In genomic region chr2L:5724521-5725023, dm6 we compare ENCODE assay signal across 6 fruit fly cellular contexts.
A peak's percentile ranks its signal among the peaks of the same experiment; 100 is the strongest.
TF ChIP-seq lines count a peak whose summit lies in the region.

Gene CG11030, plus strand, starts transcription at chr2L:5724656.

- peak; percentile 13 to 30 for TF ChIP-seq CTCF in S2 (optimal IDR thresholded peaks at IDR 0.05; lab: Kevin White, UChicago)
- no peak for TF ChIP-seq CTCF in whole organism, embryonic (GFP tag; optimal IDR thresholded peaks at IDR 0.05; lab: Kevin White, UChicago)

TF ChIP-seq in whole organism, adult, 20 proteins besides CTCF, POLR2A, EP300 and RAD21:
- peak; percentile 24 for TF ChIP-seq ovo (GFP tag; optimal IDR thresholded peaks at IDR 0.05; lab: Kevin White, UChicago)
- TF ChIP-seq CG7045 (GFP tag; optimal IDR thresholded peaks at IDR 0.05; lab: Kevin White, UChicago): no peak
- peak; percentile 44 for TF ChIP-seq cic (GFP tag; optimal IDR thresholded peaks at IDR 0.05; lab: Kevin White, UChicago)
- TF ChIP-seq Hr96 (GFP tag; optimal IDR thresholded peaks at IDR 0.05; lab: Kevin White, UChicago): no peak
- TF ChIP-seq CG5204 (GFP tag; optimal IDR thresholded peaks at IDR 0.05; lab: Kevin White, UChicago): no peak
- TF ChIP-seq tj (GFP tag; optimal IDR thresholded peaks at IDR 0.05; lab: Kevin White, UChicago): peak; percentile 82
- TF ChIP-seq CG11617 (GFP tag; optimal IDR thresholded peaks at IDR 0.05; lab: Kevin White, UChicago): no peak
- peak; percentile 42 for TF ChIP-seq Crg-1 (GFP tag; optimal IDR thresholded peaks at IDR 0.05; lab: Kevin White, UChicago)
- TF ChIP-seq CG33017 (tag; optimal IDR thresholded peaks at IDR 0.05; lab: Kevin White, UChicago): no peak
- TF ChIP-seq CG7101 (tag; optimal IDR thresholded peaks at IDR 0.05; lab: Kevin White, UChicago): no peak
- no peak for TF ChIP-seq Clk (GFP tag; optimal IDR thresholded peaks at IDR 0.05; lab: Kevin White, UChicago)
- peak; percentile 28 for TF ChIP-seq bab1 (GFP tag; optimal IDR thresholded peaks at IDR 0.05; lab: Kevin White, UChicago)
- TF ChIP-seq CG1620 (GFP tag; optimal IDR thresholded peaks at IDR 0.05; lab: Kevin White, UChicago): peak; percentile 20
- TF ChIP-seq cnc (optimal IDR thresholded peaks at IDR 0.05; lab: Kevin White, UChicago): no peak
- no peak for TF ChIP-seq toe (GFP tag; optimal IDR thresholded peaks at IDR 0.05; lab: Kevin White, UChicago)
- peak; percentile 94 for TF ChIP-seq Mnt (GFP tag; optimal IDR thresholded peaks at IDR 0.05; lab: Kevin White, UChicago)
- TF ChIP-seq CG14711 (tag; optimal IDR thresholded peaks at IDR 0.05; lab: Kevin White, UChicago): no peak
TF ChIP-seq in whole organism, adult: peak in this region for 7.

TF ChIP-seq in whole organism, embryonic, 481 proteins besides CTCF, POLR2A, EP300 and RAD21 (continues in another document):
- TF ChIP-seq CG11723 (GFP tag; optimal IDR thresholded peaks at IDR 0.05; lab: Kevin White, UChicago): no peak
- TF ChIP-seq CG16815 (GFP tag; optimal IDR thresholded peaks at IDR 0.05; lab: Kevin White, UChicago): no peak
- no peak for TF ChIP-seq Sin3A (optimal IDR thresholded peaks at IDR 0.05; lab: Kevin White, UChicago)
- no peak for TF ChIP-seq Neu2 (GFP tag; optimal IDR thresholded peaks at IDR 0.05; lab: Kevin White, UChicago; ENCODE audit: borderline replicate concordance)
- peak; percentile 29 for TF ChIP-seq YL-1 (GFP tag; optimal IDR thresholded peaks at IDR 0.05; lab: Kevin White, UChicago)
- TF ChIP-seq zen (tag; optimal IDR thresholded peaks at IDR 0.05; lab: Kevin White, UChicago): no peak
- TF ChIP-seq wdn (GFP tag; IDR thresholded peaks at IDR 0.05; lab: Robert Waterston, UW): no peak
- no peak for TF ChIP-seq Bteb2 (GFP tag; optimal IDR thresholded peaks at IDR 0.05; lab: Kevin White, UChicago)
- no peak for TF ChIP-seq CG8478 (optimal IDR thresholded peaks at IDR 0.05; lab: Kevin White, UChicago)
- no peak for TF ChIP-seq CG8089 (GFP tag; optimal IDR thresholded peaks at IDR 0.05; lab: Kevin White, UChicago)
- TF ChIP-seq vfl (GFP tag; optimal IDR thresholded peaks at IDR 0.05; lab: Kevin White, UChicago): no peak
- TF ChIP-seq tna (GFP tag; IDR thresholded peaks at IDR 0.05; lab: Robert Waterston, UW; ENCODE audit: partially characterized antibody): peak; percentile 98
- no peak for TF ChIP-seq CG2202 (tag; optimal IDR thresholded peaks at IDR 0.05; lab: Kevin White, UChicago)
- TF ChIP-seq CG5180 (GFP tag; optimal IDR thresholded peaks at IDR 0.05; lab: Kevin White, UChicago): no peak
- no peak for TF ChIP-seq ash1 (GFP tag; optimal IDR thresholded peaks at IDR 0.05; lab: Kevin White, UChicago)
- peak; percentile 73 for TF ChIP-seq CG6272 (GFP tag; IDR thresholded peaks at IDR 0.05; lab: Robert Waterston, UW)
- TF ChIP-seq kni (GFP tag; optimal IDR thresholded peaks at IDR 0.05; lab: Kevin White, UChicago): peak; percentile 43
- TF ChIP-seq CG14860 (GFP tag; IDR thresholded peaks at IDR 0.05; lab: Robert Waterston, UW; ENCODE audit: partially characterized antibody): peak; percentile 99
- TF ChIP-seq Max (GFP tag; optimal IDR thresholded peaks at IDR 0.05; lab: Kevin White, UChicago): peak; percentile 62

TF ChIP-seq in whole organism, prepupa, 60 proteins besides CTCF, POLR2A, EP300 and RAD21:
- TF ChIP-seq Eip78C (GFP tag; lab: Kevin White, UChicago): peak; percentile 38
- TF ChIP-seq CG32006 (GFP tag; optimal IDR thresholded peaks at IDR 0.05; lab: Kevin White, UChicago): no peak
- TF ChIP-seq esn (GFP tag; optimal IDR thresholded peaks at IDR 0.05; lab: Kevin White, UChicago): no peak
- TF ChIP-seq Lpt (GFP tag; optimal IDR thresholded peaks at IDR 0.05; lab: Kevin White, UChicago): no peak
- TF ChIP-seq svp (GFP tag; lab: Kevin White, UChicago): peak; percentile 56
- TF ChIP-seq ss (GFP tag; optimal IDR thresholded peaks at IDR 0.05; lab: Kevin White, UChicago): peak in 1 of 2 experiments; percentile 58
- no peak for TF ChIP-seq fd59A (GFP tag; optimal IDR thresholded peaks at IDR 0.05; lab: Kevin White, UChicago)
- peak; percentile 42 for TF ChIP-seq CG1621 (tag; optimal IDR thresholded peaks at IDR 0.05; lab: Kevin White, UChicago)
- TF ChIP-seq CG6163 (GFP tag; IDR thresholded peaks at IDR 0.05; lab: Robert Waterston, UW): 0 out of 3 replicates have a peak, but pooled peaks have one; percentile 55
- 0 out of 3 replicates have a peak, but pooled peaks have one; percentile 9 for TF ChIP-seq eg (GFP tag; IDR thresholded peaks at IDR 0.05; lab: Robert Waterston, UW)

TF ChIP-seq in whole organism, pupa, 21 proteins besides CTCF, POLR2A, EP300 and RAD21:
- TF ChIP-seq CG13204 (GFP tag; optimal IDR thresholded peaks at IDR 0.05; lab: Kevin White, UChicago) (no peak), CG12605 (GFP tag; IDR thresholded peaks at IDR 0.05; lab: Robert Waterston, UW) (peak; percentile 18; the same call in 1 of the 2 replicates), fd96Ca (GFP tag; IDR thresholded peaks at IDR 0.05; lab: Robert Waterston, UW) (no peak)
TF ChIP-seq in whole organism, pupa: peak in this region for 1.

TF ChIP-seq in whole organism, wandering third instar larva, 38 proteins besides CTCF, POLR2A, EP300 and RAD21:
- TF ChIP-seq tai (GFP tag; optimal IDR thresholded peaks at IDR 0.05; lab: Kevin White, UChicago): no peak
- no peak for TF ChIP-seq Dif (GFP tag; optimal IDR thresholded peaks at IDR 0.05; lab: Kevin White, UChicago; ENCODE audit: partially characterized antibody)
- TF ChIP-seq OdsH (GFP tag; optimal IDR thresholded peaks at IDR 0.05; lab: Kevin White, UChicago): no peak
- no peak for TF ChIP-seq Vsx2 (GFP tag; optimal IDR thresholded peaks at IDR 0.05; lab: Kevin White, UChicago; ENCODE audit: partially characterized antibody)
- TF ChIP-seq Hr83 (GFP tag; optimal IDR thresholded peaks at IDR 0.05; lab: Kevin White, UChicago; ENCODE audit: poor library complexity, severe bottlenecking): peak; percentile 79
- no peak for TF ChIP-seq Rel (GFP tag; optimal IDR thresholded peaks at IDR 0.05; lab: Kevin White, UChicago)
- TF ChIP-seq Rel (tag; optimal IDR thresholded peaks at IDR 0.05; lab: Kevin White, UChicago): no peak
- no peak for TF ChIP-seq ey (GFP tag; optimal IDR thresholded peaks at IDR 0.05; lab: Kevin White, UChicago)
- TF ChIP-seq Sp1 (GFP tag; optimal IDR thresholded peaks at IDR 0.05; lab: Kevin White, UChicago): no peak
- no peak for TF ChIP-seq CG32264 (GFP tag; optimal IDR thresholded peaks at IDR 0.05; lab: Kevin White, UChicago)
- no peak for TF ChIP-seq Myc (optimal IDR thresholded peaks at IDR 0.05; lab: Kevin White, UChicago)
- TF ChIP-seq h (GFP tag; optimal IDR thresholded peaks at IDR 0.05; lab: Kevin White, UChicago): peak; percentile 8
- TF ChIP-seq br (GFP tag; optimal IDR thresholded peaks at IDR 0.05; lab: Kevin White, UChicago): no peak
- no peak for TF ChIP-seq Abd-B (GFP tag; optimal IDR thresholded peaks at IDR 0.05; lab: Kevin White, UChicago)
- no peak for TF ChIP-seq Jra (GFP tag; optimal IDR thresholded peaks at IDR 0.05; lab: Kevin White, UChicago)
- peak; percentile 84 for TF ChIP-seq psq (GFP tag; optimal IDR thresholded peaks at IDR 0.05; lab: Kevin White, UChicago)
- TF ChIP-seq usp (GFP tag; optimal IDR thresholded peaks at IDR 0.05; lab: Kevin White, UChicago): no peak
